Fruit fly (Drosophila melanogaster) whole organism, pupa: ENCODE results near the gene Ir94c.

Experiments
- CG10348 ChIP-seq: fragments of 200-800 bp; sonication (Bioruptor generic); IDR thresholded peaks from 2 replicates; pipeline ENCODE4 v1.3.6; 2022; ENCODE audit warnings: missing biosample characterization, missing genetic modification characterization
- CG12605 ChIP-seq: fragments of 200-800 bp; sonication (Bioruptor generic); IDR thresholded peaks from 2 replicates; pipeline ENCODE4 v1.3.6; 2022; ENCODE audit warnings: missing biosample characterization, missing genetic modification characterization
- CG13204 ChIP-seq: fragments of 200-800 bp; sonication (Bioruptor generic); optimal IDR thresholded peaks from 2 replicates; lab custom pipeline; 2018; ENCODE audit warnings: missing biosample characterization, mild to moderate bottlenecking, missing genetic modification characterization, moderate library complexity
- CG14655 ChIP-seq: fragments of 200-800 bp; sonication (Bioruptor generic); optimal IDR thresholded peaks from 3 replicates; lab custom pipeline; 2017; ENCODE audit warnings: mild to moderate bottlenecking, missing biosample characterization, missing genetic modification reagents, missing genetic modification characterization
- CG15710 ChIP-seq: fragments of 200-800 bp; sonication (Bioruptor generic); optimal IDR thresholded peaks from 2 replicates; lab custom pipeline; 2018; ENCODE audit warnings: missing biosample characterization, mild to moderate bottlenecking, missing genetic modification characterization, moderate library complexity
- CG17806 ChIP-seq: fragments of 200-800 bp; sonication (Bioruptor generic); optimal IDR thresholded peaks from 2 replicates; lab custom pipeline; 2018; ENCODE audit warnings: missing biosample characterization, mild to moderate bottlenecking, missing genetic modification characterization, moderate library complexity
- CG32121 ChIP-seq: fragments of 200-800 bp; sonication (Bioruptor generic); IDR thresholded peaks from 2 replicates; pipeline ENCODE4 v1.3.6; 2022; ENCODE audit warnings: missing biosample characterization, missing genetic modification characterization
- CG34367 ChIP-seq: fragments of 200-800 bp; sonication (Bioruptor generic); optimal IDR thresholded peaks from 2 replicates; lab custom pipeline; 2018; ENCODE audit warnings: missing biosample characterization, mild to moderate bottlenecking, missing genetic modification characterization
- CG4496 ChIP-seq: fragments of 200-800 bp; sonication (Bioruptor generic); IDR thresholded peaks from 3 replicates; pipeline ENCODE4 v1.3.6; 2022; ENCODE audit warnings: missing biosample characterization, missing genetic modification characterization
- CG8159 ChIP-seq: fragments of 200-800 bp; sonication (Bioruptor generic); optimal IDR thresholded peaks from 3 replicates; lab custom pipeline; 2018; ENCODE audit warnings: missing biosample characterization, mild to moderate bottlenecking, missing genetic modification characterization, moderate library complexity
- CG8301 ChIP-seq: fragments of 200-800 bp; sonication (Bioruptor generic); optimal IDR thresholded peaks from 2 replicates; lab custom pipeline; 2018; ENCODE audit warnings: missing biosample characterization, mild to moderate bottlenecking, missing genetic modification characterization
- CG9948 ChIP-seq: fragments of 200-800 bp; sonication (Bioruptor generic); optimal IDR thresholded peaks from 2 replicates; lab custom pipeline; 2018; ENCODE audit warnings: missing biosample characterization, mild to moderate bottlenecking, missing genetic modification characterization, moderate library complexity
- D1 ChIP-seq: fragments of 200-800 bp; sonication (Bioruptor generic); optimal IDR thresholded peaks from 2 replicates; lab custom pipeline; 2018; ENCODE audit warnings: missing biosample characterization, mild to moderate bottlenecking, missing genetic modification characterization, moderate library complexity
- EcR ChIP-seq: fragments of 200-800 bp; sonication (Bioruptor generic); optimal IDR thresholded peaks from 3 replicates; lab custom pipeline; 2019; ENCODE audit warnings: missing biosample characterization, missing genetic modification characterization, mild to moderate bottlenecking, moderate library complexity, missing genetic modification reagents
- Ets98B ChIP-seq: fragments of 200-800 bp; sonication (Bioruptor generic); IDR thresholded peaks from 2 replicates; pipeline ENCODE4 v1.3.6; 2022; ENCODE audit warnings: missing biosample characterization, missing genetic modification characterization
- Pif1A ChIP-seq: fragments of 200-800 bp; sonication (Bioruptor generic); optimal IDR thresholded peaks from 3 replicates; lab custom pipeline; 2016; ENCODE audit warnings: missing biosample characterization, missing genetic modification characterization
- Pif1B ChIP-seq: fragments of 200-800 bp; sonication (Bioruptor generic); optimal IDR thresholded peaks from 3 replicates; lab custom pipeline; 2016; ENCODE audit warnings: missing biosample characterization, missing genetic modification characterization
- Snoo ChIP-seq: fragments of 200-800 bp; sonication (Bioruptor generic); optimal IDR thresholded peaks from 3 replicates; lab custom pipeline; 2017; ENCODE audit warnings: missing biosample characterization, mild to moderate bottlenecking, missing genetic modification characterization, inconsistent platforms
- fd96Ca ChIP-seq: fragments of 200-800 bp; sonication (Bioruptor generic); IDR thresholded peaks from 3 replicates; pipeline ENCODE4 v1.3.6; 2022; ENCODE audit warnings: missing biosample characterization, missing genetic modification characterization
- gl ChIP-seq: fragments of 200-800 bp; sonication (Bioruptor generic); optimal IDR thresholded peaks from 2 replicates; lab custom pipeline; 2018; ENCODE audit warnings: missing biosample characterization, mild to moderate bottlenecking, missing genetic modification characterization

Ir94c gene

DNA sequence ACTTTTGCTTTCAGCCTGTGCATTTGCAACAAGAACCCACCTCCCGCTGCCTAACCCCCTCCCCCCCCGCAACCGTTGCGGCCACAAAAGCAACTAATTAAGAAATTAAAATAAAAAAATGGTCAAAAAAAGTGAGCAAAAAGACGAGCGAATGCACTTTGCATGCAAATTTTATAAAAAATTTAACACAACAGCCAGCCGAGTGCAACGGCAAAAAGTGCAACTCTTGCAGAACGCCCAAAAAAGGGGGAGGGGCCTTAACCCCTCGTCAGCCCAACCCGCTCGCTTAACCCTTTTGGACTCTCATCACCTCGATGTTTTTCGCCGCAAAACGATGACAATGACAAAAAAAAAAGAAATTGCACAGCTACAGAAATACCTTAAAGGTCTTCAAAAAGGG, 22.4 kb downstream of the Ir94c start:
- TF ChIP-seq EcR (GFP tag; lab: Kevin White, UChicago) (no peak), CG14655 (GFP tag; lab: Kevin White, UChicago) (no peak), CG12605 (GFP tag; lab: Robert Waterston, UW) (no peak), CG9948 (no peak), CG15710 (no peak), CG34367 (no peak), CG4496 (GFP tag; lab: Robert Waterston, UW) (no peak), Snoo (tag; lab: Kevin White, UChicago) (no peak), CG32121 (GFP tag; lab: Robert Waterston, UW) (no peak), CG13204 (GFP tag; lab: Kevin White, UChicago) (no peak), Pif1B (no peak), gl (tag; lab: Kevin White, UChicago) (no peak), CG10348 (GFP tag; lab: Robert Waterston, UW) (no peak), Ets98B (GFP tag; lab: Robert Waterston, UW) (no peak)
- TF ChIP-seq, all 21 proteins: peak for 0

DNA sequence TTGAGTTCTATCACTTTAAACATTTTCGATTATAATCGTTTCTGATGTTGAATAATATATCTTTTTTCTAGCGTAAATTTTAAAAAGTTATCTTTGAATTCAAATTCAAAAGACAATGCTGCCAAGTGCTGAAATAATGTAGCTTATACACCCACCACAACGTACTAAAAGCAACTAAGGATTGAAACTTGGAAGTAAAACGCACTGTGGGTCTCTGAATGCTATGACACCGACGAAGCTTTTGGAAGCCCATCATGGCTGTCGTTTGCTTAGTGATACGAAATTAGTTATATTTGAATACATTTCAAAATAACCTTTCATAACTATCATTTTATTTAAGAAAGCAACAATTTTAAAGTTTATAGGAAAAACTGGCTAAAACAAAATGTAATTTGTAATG, 25.3 kb downstream of the Ir94c start:
- TF ChIP-seq CG34367, result no peak
- TF ChIP-seq CG8159, result no peak
- no peak for TF ChIP-seq CG15710
- TF ChIP-seq gl (tag; lab: Kevin White, UChicago), result no peak
- TF ChIP-seq Pif1B, result no peak
- TF ChIP-seq CG8301 (tag; lab: Kevin White, UChicago), result no peak
- TF ChIP-seq, all 21 proteins: peak for 0

DNA sequence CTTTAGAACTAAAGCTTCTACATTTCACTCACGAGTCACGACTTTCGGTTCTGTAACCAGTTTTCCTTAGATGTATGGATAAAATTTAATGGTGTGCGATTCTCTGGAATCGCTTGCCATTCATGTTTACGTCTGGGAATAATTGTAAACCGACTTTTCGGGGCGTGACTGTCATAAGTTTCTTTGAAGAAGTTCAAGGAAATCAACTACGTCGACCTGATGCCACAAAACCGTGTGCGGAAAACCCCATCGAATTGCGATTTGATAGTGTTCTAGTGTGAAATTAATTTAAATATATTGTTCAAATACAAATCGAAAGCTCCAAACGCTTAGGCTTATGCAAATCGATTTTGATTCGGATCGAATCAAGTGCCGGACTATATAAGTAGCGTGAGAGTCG, 32.5 kb downstream of the Ir94c start, which contains the start of gene BomBc3:
Gene BomBc3, plus strand, starts transcription at position 301 of the 400 bp plus-strand sequence.
- no peak for TF ChIP-seq CG8159
- TF ChIP-seq fd96Ca (GFP tag; lab: Robert Waterston, UW), result no peak
- TF ChIP-seq CG10348 (GFP tag; lab: Robert Waterston, UW), result no peak
- TF ChIP-seq D1 (tag; lab: Kevin White, UChicago), result no peak
- TF ChIP-seq EcR (GFP tag; lab: Kevin White, UChicago), result no peak
- no peak for TF ChIP-seq Pif1B
- TF ChIP-seq Ets98B (GFP tag; lab: Robert Waterston, UW), result no peak
- TF ChIP-seq Pif1A (GFP tag; lab: Kevin White, UChicago), result no peak
- no peak for TF ChIP-seq CG4496 (GFP tag; lab: Robert Waterston, UW)
- no peak for TF ChIP-seq CG14655 (GFP tag; lab: Kevin White, UChicago)
- no peak for TF ChIP-seq CG15710
- TF ChIP-seq CG9948, result no peak
- TF ChIP-seq CG8301 (tag; lab: Kevin White, UChicago), result no peak
- no peak for TF ChIP-seq Snoo (tag; lab: Kevin White, UChicago)

DNA sequence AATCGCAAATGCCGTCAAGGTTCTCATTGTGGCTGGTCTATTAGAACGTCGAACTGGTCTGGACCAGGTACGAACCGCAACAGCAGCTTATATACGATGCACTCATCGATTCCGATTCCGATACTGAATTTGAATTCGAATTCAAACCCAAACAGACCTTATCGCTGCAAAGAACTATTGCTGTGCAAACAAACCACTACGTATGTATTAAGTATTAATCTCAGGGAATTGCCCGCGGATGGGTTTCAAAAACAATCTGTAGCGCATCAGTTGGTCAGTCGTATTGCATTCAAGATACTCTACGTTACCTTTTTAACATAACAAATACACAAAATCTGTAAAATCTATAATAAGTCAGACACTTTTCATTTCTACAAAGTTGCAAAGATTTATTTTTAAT, 33.0 kb downstream of the Ir94c start, which contains the start of gene BomT3:
Gene BomT3, minus strand, starts transcription at position 101 of the 400 bp plus-strand sequence.
- TF ChIP-seq CG14655 (GFP tag; lab: Kevin White, UChicago), result no peak
- TF ChIP-seq CG15710, result no peak
- TF ChIP-seq Pif1A (GFP tag; lab: Kevin White, UChicago), result no peak
- TF ChIP-seq fd96Ca (GFP tag; lab: Robert Waterston, UW), result no peak
- no peak for TF ChIP-seq CG13204 (GFP tag; lab: Kevin White, UChicago)
- no peak for TF ChIP-seq Ets98B (GFP tag; lab: Robert Waterston, UW)
- TF ChIP-seq CG32121 (GFP tag; lab: Robert Waterston, UW), result no peak

DNA sequence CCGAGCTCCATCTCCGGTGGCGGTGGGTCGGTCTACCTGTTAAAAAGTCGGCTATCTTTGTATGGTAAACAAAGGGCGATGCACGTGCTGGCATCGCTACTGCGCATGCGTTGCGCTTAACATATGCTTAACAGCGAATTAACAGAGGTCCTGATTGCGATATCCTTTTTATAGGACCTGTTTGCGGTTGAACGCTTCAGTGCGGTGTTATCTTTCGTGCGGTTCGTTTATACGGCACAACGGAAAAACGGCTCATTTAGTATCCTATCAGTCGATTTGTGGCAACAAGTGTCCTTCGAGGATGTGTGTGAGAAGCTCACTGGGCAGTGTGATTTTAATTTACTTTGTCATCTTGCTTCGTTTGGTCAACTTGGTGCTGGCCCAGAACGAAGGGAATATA, 39.1 kb downstream of the Ir94c start, which contains the start of gene CG13408:
Gene CG13408, plus strand, starts transcription at position 222 of the 400 bp plus-strand sequence.
- TF ChIP-seq Pif1A (GFP tag; lab: Kevin White, UChicago) (no peak), CG12605 (GFP tag; lab: Robert Waterston, UW) (peak; percentile 67)
- TF ChIP-seq, all 21 proteins: peak for 1

DNA sequence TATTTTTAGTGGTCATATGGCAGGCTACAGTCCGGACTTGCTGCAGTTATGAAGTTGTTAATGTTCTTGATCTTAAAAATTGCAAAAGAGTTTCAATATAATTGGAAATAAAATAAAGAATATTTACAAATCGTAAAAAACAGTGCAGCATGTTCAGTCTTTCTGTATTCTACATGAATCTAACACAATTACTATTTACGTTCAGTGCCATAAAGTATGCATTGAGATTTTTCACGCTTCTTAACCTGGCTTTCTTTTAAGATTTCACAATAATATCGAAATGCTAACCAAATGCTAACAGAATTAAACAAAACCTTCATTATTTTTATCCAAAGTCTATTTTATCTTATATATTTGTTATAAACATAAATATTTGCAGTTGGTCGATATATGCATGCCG, 46.7 kb downstream of the Ir94c start:
- TF ChIP-seq CG10348 (GFP tag; lab: Robert Waterston, UW) (no peak), gl (tag; lab: Kevin White, UChicago) (no peak), CG32121 (GFP tag; lab: Robert Waterston, UW) (no peak), D1 (tag; lab: Kevin White, UChicago) (no peak), EcR (GFP tag; lab: Kevin White, UChicago) (no peak), CG8301 (tag; lab: Kevin White, UChicago) (no peak), fd96Ca (GFP tag; lab: Robert Waterston, UW) (no peak), CG8159 (no peak), Ets98B (GFP tag; lab: Robert Waterston, UW) (no peak), CG14655 (GFP tag; lab: Kevin White, UChicago) (no peak), CG12605 (GFP tag; lab: Robert Waterston, UW) (no peak), Pif1A (GFP tag; lab: Kevin White, UChicago) (no peak), Pif1B (no peak), CG17806 (no peak)

DNA sequence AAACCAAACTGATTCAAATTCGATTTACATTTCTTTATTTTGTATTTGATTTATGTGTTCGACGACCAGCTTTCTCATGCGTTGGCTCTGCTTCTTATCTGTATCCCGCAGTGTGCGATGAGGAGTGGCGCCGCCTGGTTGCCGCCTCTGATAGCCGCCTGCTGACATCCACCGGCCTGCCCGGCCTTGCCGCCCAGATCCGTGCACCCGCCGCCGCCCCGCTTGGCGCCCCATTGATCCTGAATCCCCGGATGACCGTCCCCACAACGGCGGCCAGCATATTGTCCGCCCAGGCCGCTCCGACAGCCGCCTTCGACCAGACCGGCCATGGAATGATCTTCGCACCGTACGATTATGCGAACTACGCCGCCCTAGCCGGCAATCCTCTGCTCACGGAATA, 47.6 kb downstream of the Ir94c start:
- no peak for TF ChIP-seq Ets98B (GFP tag; lab: Robert Waterston, UW)
- no peak for TF ChIP-seq CG34367
